Fruit fly (Drosophila melanogaster): ENCODE results near the gene CG32284.
A peak's percentile ranks its signal among the peaks of the same experiment; 100 is the strongest.

The CG32284 gene

dm6 chr3L:3218859-3219258, 32.4 kb downstream of the CG32284 start, which contains the start of the genes hob and nSMase (continued):
- no peak for TF ChIP-seq CG13894 (tag; optimal IDR thresholded peaks at IDR 0.05)
- TF ChIP-seq Dad (GFP tag; optimal IDR thresholded peaks at IDR 0.05) = no peak
- TF ChIP-seq ttk (GFP tag; IDR thresholded peaks at IDR 0.05) = no peak
- TF ChIP-seq Nf-YB (GFP tag; optimal IDR thresholded peaks at IDR 0.05) = no peak
- peak; percentile 54 for TF ChIP-seq Sin3A (optimal IDR thresholded peaks at IDR 0.05)
- TF ChIP-seq CG15479 (GFP tag; optimal IDR thresholded peaks at IDR 0.05) = no peak
- TF ChIP-seq Max (GFP tag; optimal IDR thresholded peaks at IDR 0.05) = peak; percentile 33
- no peak for TF ChIP-seq Abd-B (GFP tag; optimal IDR thresholded peaks at IDR 0.05)
- peak; percentile 70 for TF ChIP-seq trem (tag; optimal IDR thresholded peaks at IDR 0.05)
- TF ChIP-seq HmgZ (tag; optimal IDR thresholded peaks at IDR 0.05) = peak; percentile 12
- no peak for TF ChIP-seq Ptx1 (GFP tag; IDR thresholded peaks at IDR 0.05)
- no peak for TF ChIP-seq CG3838 (GFP tag; optimal IDR thresholded peaks at IDR 0.05)
- TF ChIP-seq CG11560 (tag; IDR thresholded peaks at IDR 0.05) = no peak
- TF ChIP-seq Meics (GFP tag; optimal IDR thresholded peaks at IDR 0.05) = no peak
- no peak for TF ChIP-seq Deaf1 (tag; optimal IDR thresholded peaks at IDR 0.05)
- TF ChIP-seq ci (GFP tag; IDR thresholded peaks at IDR 0.05) = no peak
- no peak for TF ChIP-seq unc-4 (GFP tag; IDR thresholded peaks at IDR 0.05; ENCODE audit: partially characterized antibody)
- no peak for TF ChIP-seq CG10267 (tag; optimal IDR thresholded peaks at IDR 0.05)
- TF ChIP-seq sna (GFP tag; IDR thresholded peaks at IDR 0.05; ENCODE audit: partially characterized antibody) = no peak
- TF ChIP-seq fru (optimal IDR thresholded peaks at IDR 0.05) = no peak
- no peak for TF ChIP-seq CG5245 (GFP tag; optimal IDR thresholded peaks at IDR 0.05)
- no peak for TF ChIP-seq Atf-2 (GFP tag; optimal IDR thresholded peaks at IDR 0.05)
- TF ChIP-seq Dp (GFP tag; optimal IDR thresholded peaks at IDR 0.05) = peak; percentile 69
- TF ChIP-seq HLH3B (GFP tag; IDR thresholded peaks at IDR 0.05) = no peak
- no peak for TF ChIP-seq schlank (tag; optimal IDR thresholded peaks at IDR 0.05)
- no peak for TF ChIP-seq danr (GFP tag; IDR thresholded peaks at IDR 0.05)
- no peak for TF ChIP-seq zfh1 (GFP tag; IDR thresholded peaks at IDR 0.05)
- TF ChIP-seq Neu2 (GFP tag; optimal IDR thresholded peaks at IDR 0.05; ENCODE audit: borderline replicate concordance) = no peak
- no peak for TF ChIP-seq Chrac-16 (GFP tag; optimal IDR thresholded peaks at IDR 0.05)
- TF ChIP-seq CG16779 (GFP tag; IDR thresholded peaks at IDR 0.05) = no peak
- TF ChIP-seq Nf-YC (tag; optimal IDR thresholded peaks at IDR 0.05) = no peak
- TF ChIP-seq Hey (tag; optimal IDR thresholded peaks at IDR 0.05) = no peak
- TF ChIP-seq CG12071 (GFP tag; optimal IDR thresholded peaks at IDR 0.05) = no peak
- TF ChIP-seq slbo (GFP tag; IDR thresholded peaks at IDR 0.05) = no peak
- TF ChIP-seq bigmax (GFP tag; optimal IDR thresholded peaks at IDR 0.05) = peak; percentile 10
- TF ChIP-seq CG13296 (GFP tag; optimal IDR thresholded peaks at IDR 0.05) = no peak
- no peak for TF ChIP-seq wor (GFP tag; IDR thresholded peaks at IDR 0.05)
- no peak for TF ChIP-seq CG11456 (GFP tag; IDR thresholded peaks at IDR 0.05)
- TF ChIP-seq Nf-YA (GFP tag; IDR thresholded peaks at IDR 0.05) = no peak
- no peak for TF ChIP-seq CG17385 (GFP tag; optimal IDR thresholded peaks at IDR 0.05)
- no peak for TF ChIP-seq CG2678 (tag; optimal IDR thresholded peaks at IDR 0.05)
- no peak for TF ChIP-seq Doc3 (GFP tag; IDR thresholded peaks at IDR 0.05; ENCODE audit: partially characterized antibody)
- peak; percentile 95 for TF ChIP-seq gfzf (GFP tag; optimal IDR thresholded peaks at IDR 0.05)
- no peak for TF ChIP-seq lov (optimal IDR thresholded peaks at IDR 0.05)
- TF ChIP-seq lov (GFP tag; IDR thresholded peaks at IDR 0.05) = no peak
- TF ChIP-seq lola (GFP tag; optimal IDR thresholded peaks at IDR 0.05) = no peak
- no peak for TF ChIP-seq CG7745 (tag; optimal IDR thresholded peaks at IDR 0.05)
- TF ChIP-seq Blimp-1 (GFP tag; optimal IDR thresholded peaks at IDR 0.05) = peak; percentile 23
- no peak for TF ChIP-seq btn (GFP tag; optimal IDR thresholded peaks at IDR 0.05)
- TF ChIP-seq E2f1 (GFP tag; IDR thresholded peaks at IDR 0.05) = no peak
- TF ChIP-seq ftz-f1 (GFP tag; optimal IDR thresholded peaks at IDR 0.05) = peak; percentile 27
- TF ChIP-seq CG15011 (GFP tag; optimal IDR thresholded peaks at IDR 0.05) = no peak
- TF ChIP-seq CG7556 (GFP tag; optimal IDR thresholded peaks at IDR 0.05) = no peak

Data from whole organism, embryonic.